Worm (Caenorhabditis elegans) whole organism, L4/young adult: ENCODE measurements around the gene zip-3.
"Not testable (repeated sequence)": the region's sequence is repeated elsewhere in the genome, so short reads cannot be mapped to it uniquely, and the experiment has no call there.

Source experiments
- W03F9.2 ChIP-seq: fragments of 150-350 bp; optimal IDR thresholded peaks from 2 replicates; lab custom pipeline; 2014; ENCODE audit warnings: missing biosample characterization, missing genetic modification characterization
- dao-5 ChIP-seq: sonication (generic microtip); optimal IDR thresholded peaks from 2 replicates; lab custom pipeline; 2016; ENCODE audit warnings: missing genotype, missing genetic modification characterization, moderate library complexity, missing compliant biosample characterization
- him-1 ChIP-seq: sonication (generic microtip); optimal IDR thresholded peaks from 2 replicates; lab custom pipeline; 2016; ENCODE audit warnings: missing genotype, missing genetic modification reagents, missing genetic modification characterization, missing compliant biosample characterization

The zip-3 gene

ce11 chrII:13957437-13957836 is at the start of gene zip-3:
zip-3 (minus strand) TSS chrII:13957457.
- TF ChIP-seq dao-5 (tag; lab: Kevin White, UChicago), result no peak
- no peak for TF ChIP-seq W03F9.2 (tag; lab: Kevin White, UChicago)
- no peak for TF ChIP-seq him-1 (tag; lab: Kevin White, UChicago)

- TF ChIP-seq W03F9.2 (tag; lab: Kevin White, UChicago) (no peak), dao-5 (tag; lab: Kevin White, UChicago) (no peak)
Observed at ce11 chrII:14006210-14006609, 49.0 kb upstream of the zip-3 start, which contains the start of gene F01D5.6. F01D5.6 (plus strand) TSS chrII:14006510.

ce11 chrII:14005183-14005582 is 47.9 kb upstream of the zip-3 start:
- TF ChIP-seq W03F9.2 (tag; lab: Kevin White, UChicago), result no peak
- TF ChIP-seq dao-5 (tag; lab: Kevin White, UChicago), result no peak
- no peak for TF ChIP-seq him-1 (tag; lab: Kevin White, UChicago)

ce11 chrII:14004770-14005169 is 47.5 kb upstream of the zip-3 start:
- TF ChIP-seq him-1 (tag; lab: Kevin White, UChicago), result no peak
- no peak for TF ChIP-seq W03F9.2 (tag; lab: Kevin White, UChicago)
- no peak for TF ChIP-seq dao-5 (tag; lab: Kevin White, UChicago)

- TF ChIP-seq him-1 (tag; lab: Kevin White, UChicago), result no peak
- no peak for TF ChIP-seq dao-5 (tag; lab: Kevin White, UChicago)
- no peak for TF ChIP-seq W03F9.2 (tag; lab: Kevin White, UChicago)
Observed at ce11 chrII:14003821-14004430, 46.7 kb upstream of the zip-3 start.

- TF ChIP-seq him-1 (tag; lab: Kevin White, UChicago) (no peak), W03F9.2 (tag; lab: Kevin White, UChicago) (no peak), dao-5 (tag; lab: Kevin White, UChicago) (no peak)
Observed at ce11 chrII:14002200-14002599, 44.9 kb upstream of the zip-3 start, which contains the start of gene F01D5.5. F01D5.5 (minus strand) TSS chrII:14002300.

- TF ChIP-seq dao-5, him-1, W03F9.2 (tag; lab: Kevin White, UChicago): not testable (repeated sequence)
Observed at ce11 chrII:14000044-14000443, 42.8 kb upstream of the zip-3 start, which contains the start of gene F01D5.3. F01D5.3 (minus strand) TSS chrII:14000144.

ce11 chrII:13998964-13999363 is 41.7 kb upstream of the zip-3 start, which contains the start of gene F01D5.2:
F01D5.2 (minus strand) TSS chrII:13999064.
- no peak for TF ChIP-seq him-1 (tag; lab: Kevin White, UChicago)
- no peak for TF ChIP-seq dao-5 (tag; lab: Kevin White, UChicago)
- TF ChIP-seq W03F9.2 (tag; lab: Kevin White, UChicago), result no peak

- TF ChIP-seq W03F9.2 (tag; lab: Kevin White, UChicago) (no peak), him-1 (tag; lab: Kevin White, UChicago) (no peak), dao-5 (tag; lab: Kevin White, UChicago) (no peak)
Observed at ce11 chrII:13997989-13998388, 40.7 kb upstream of the zip-3 start.

- TF ChIP-seq dao-5 (tag; lab: Kevin White, UChicago), result no peak
- no peak for TF ChIP-seq him-1 (tag; lab: Kevin White, UChicago)
- no peak for TF ChIP-seq W03F9.2 (tag; lab: Kevin White, UChicago)
Observed at ce11 chrII:13997477-13997876, 40.2 kb upstream of the zip-3 start, which contains the start of gene F01D5.1. F01D5.1 (minus strand) TSS chrII:13997581.

- no peak for TF ChIP-seq W03F9.2 (tag; lab: Kevin White, UChicago)
Observed at ce11 chrII:13994934-13995333, 37.7 kb upstream of the zip-3 start, which contains the start of gene Y39G8B.7. Y39G8B.7 (minus strand) TSS chrII:13995034.

ce11 chrII:13991741-13992140 is 34.5 kb upstream of the zip-3 start, which contains the start of gene Y39G8B.5:
Y39G8B.5 (minus strand) TSS chrII:13991841.
- no peak for TF ChIP-seq him-1 (tag; lab: Kevin White, UChicago)

- TF ChIP-seq him-1 (tag; lab: Kevin White, UChicago), result no peak
- TF ChIP-seq dao-5 (tag; lab: Kevin White, UChicago), result no peak
- TF ChIP-seq W03F9.2 (tag; lab: Kevin White, UChicago), result no peak
Observed at ce11 chrII:13984551-13984950, 27.3 kb upstream of the zip-3 start, which contains the start of gene sre-47. sre-47 (minus strand) TSS chrII:13984651.

ce11 chrII:13982923-13983322 is 25.7 kb upstream of the zip-3 start, which contains the start of the genes Y39G8B.13 and Y39G8B.10:
Y39G8B.13 (minus strand) TSS chrII:13983047.
Y39G8B.10 (minus strand) TSS chrII:13983115.
- TF ChIP-seq him-1 (tag; lab: Kevin White, UChicago) (no peak), dao-5 (tag; lab: Kevin White, UChicago) (no peak), W03F9.2 (tag; lab: Kevin White, UChicago) (no peak)
